Worm (Caenorhabditis elegans) whole organism, L1 larva: ENCODE results near the gene F42C5.4.

ENCODE experiments used
- C04F5.9 ChIP-seq: sonication (generic microtip); optimal IDR thresholded peaks from 2 replicates; lab custom pipeline; 2016; ENCODE audit warnings: missing genetic modification characterization, missing compliant biosample characterization
- F16B12.6 ChIP-seq: fragments of 150-350 bp; optimal IDR thresholded peaks from 2 replicates; lab custom pipeline; 2014; ENCODE audit warnings: missing biosample characterization, missing genetic modification characterization
- Y116A8C.19 ChIP-seq: sonication (generic microtip); optimal IDR thresholded peaks from 2 replicates; lab custom pipeline; 2016; ENCODE audit warnings: missing compliant biosample characterization, missing genetic modification characterization, borderline replicate concordance
- aha-1 ChIP-seq: fragments of 150-350 bp; optimal IDR thresholded peaks from 2 replicates; lab custom pipeline; 2014; ENCODE audit warnings: missing biosample characterization, missing genetic modification characterization
- aly-2 ChIP-seq: fragments of 150-350 bp; optimal IDR thresholded peaks from 2 replicates; lab custom pipeline; 2014; ENCODE audit warnings: missing biosample characterization, missing genetic modification characterization
- blmp-1 ChIP-seq: fragments of 150-350 bp; optimal IDR thresholded peaks from 2 replicates; lab custom pipeline; 2014; ENCODE audit warnings: missing biosample characterization, missing genetic modification characterization
- ceh-63 ChIP-seq: fragments of 200-800 bp; sonication (Bioruptor generic); optimal IDR thresholded peaks from 2 replicates; lab custom pipeline; 2018; ENCODE audit warnings: mild to moderate bottlenecking, missing genetic modification characterization, missing compliant biosample characterization
- ceh-88 ChIP-seq: fragments of 200-800 bp; sonication (Bioruptor generic); IDR thresholded peaks from 2 replicates; pipeline ENCODE4 v1.3.6; 2022; ENCODE audit warnings: missing genetic modification characterization, missing compliant biosample characterization
- ces-1 ChIP-seq: fragments of 150-350 bp; optimal IDR thresholded peaks from 2 replicates; lab custom pipeline; 2014; ENCODE audit warnings: missing biosample characterization, missing genetic modification reagents, missing genetic modification characterization
- dsc-1 ChIP-seq: sonication (generic microtip); optimal IDR thresholded peaks from 2 replicates; lab custom pipeline; 2016; ENCODE audit warnings: mild to moderate bottlenecking, missing genetic modification characterization, missing compliant biosample characterization
- efl-1 ChIP-seq, 4 experiments: fragments of 150-350 bp; optimal IDR thresholded peaks in 3 of 4; peaks in 1 of 4; 1 replicate in 1 of 4; 2 replicates in 3 of 4; lab custom pipeline; 2014; ENCODE audit warnings: missing biosample characterization in 2 of 4, missing genetic modification characterization in 2 of 4, missing genetic modification reagents in 2 of 4
- elt-2 ChIP-seq: sonication (generic microtip); optimal IDR thresholded peaks from 2 replicates; lab custom pipeline; 2016; ENCODE audit warnings: missing genetic modification characterization, mild to moderate bottlenecking, inconsistent platforms, missing compliant biosample characterization, missing genetic modification reagents
- ets-5 ChIP-seq: fragments of 200-800 bp; sonication (Bioruptor generic); IDR thresholded peaks from 2 replicates; pipeline ENCODE4 v1.3.6; 2022; ENCODE audit warnings: missing genetic modification characterization, missing compliant biosample characterization
- fkh-10 ChIP-seq: sonication (generic microtip); optimal IDR thresholded peaks from 2 replicates; lab custom pipeline; 2017; ENCODE audit warnings: missing biosample characterization, missing genetic modification reagents, missing genetic modification characterization
- hlh-4 ChIP-seq: sonication (generic microtip); optimal IDR thresholded peaks from 2 replicates; lab custom pipeline; 2016; ENCODE audit warnings: mild to moderate bottlenecking, missing genetic modification characterization, missing compliant biosample characterization
- lin-13 ChIP-seq: fragments of 150-350 bp; optimal IDR thresholded peaks from 2 replicates; lab custom pipeline; 2014; ENCODE audit warnings: missing biosample characterization, missing genetic modification reagents, missing genetic modification characterization
- lin-15B ChIP-seq: fragments of 150-350 bp; sonication (generic microtip); optimal IDR thresholded peaks from 3 replicates; lab custom pipeline; 2014; ENCODE audit warnings: missing biosample characterization, missing genetic modification characterization
- lin-35 ChIP-seq, 2 experiments: fragments of 150-350 bp; optimal IDR thresholded peaks; 2 replicates each; lab custom pipeline; 2014; ENCODE audit warnings: missing biosample characterization in 2 of 2, missing genetic modification characterization in 2 of 2, missing genetic modification reagents in 2 of 2
- lin-39 ChIP-seq: fragments of 150-350 bp; optimal IDR thresholded peaks from 2 replicates; lab custom pipeline; 2014; ENCODE audit warnings: missing biosample characterization, missing genetic modification reagents, missing genetic modification characterization
- mab-9 ChIP-seq: fragments of 200-800 bp; sonication (Bioruptor generic); IDR thresholded peaks from 2 replicates; pipeline ENCODE4 v1.3.6; 2022; ENCODE audit warnings: missing genetic modification reagents, missing genetic modification characterization, missing compliant biosample characterization
- mdl-1 ChIP-seq, 2 experiments: fragments of 150-350 bp; optimal IDR thresholded peaks; 2 replicates each; lab custom pipeline; 2014 to 2017; ENCODE audit warnings: missing biosample characterization in 2 of 2, missing genetic modification characterization in 2 of 2, inconsistent platforms in 1 of 2
- mef-2 ChIP-seq: fragments of 150-350 bp; optimal IDR thresholded peaks from 2 replicates; lab custom pipeline; 2014; ENCODE audit warnings: missing biosample characterization, missing genetic modification characterization
- mep-1 ChIP-seq: fragments of 150-350 bp; optimal IDR thresholded peaks from 2 replicates; lab custom pipeline; 2014; ENCODE audit warnings: missing biosample characterization, missing genetic modification characterization
- nhr-19 ChIP-seq: fragments of 200-800 bp; sonication (Bioruptor generic); conservative IDR thresholded peaks from 2 replicates; pipeline ENCODE4 v1.3.6; 2022; ENCODE audit warnings: missing genetic modification characterization, missing compliant biosample characterization
- nhr-20 ChIP-seq: sonication (generic microtip); optimal IDR thresholded peaks from 2 replicates; lab custom pipeline; 2016; ENCODE audit warnings: mild to moderate bottlenecking, missing genetic modification characterization, missing compliant biosample characterization
- nhr-237 ChIP-seq: fragments of 150-350 bp; optimal IDR thresholded peaks from 2 replicates; lab custom pipeline; 2014; ENCODE audit warnings: missing biosample characterization, missing genetic modification characterization
- nhr-28 ChIP-seq: fragments of 150-350 bp; optimal IDR thresholded peaks from 2 replicates; lab custom pipeline; 2014; ENCODE audit warnings: missing biosample characterization, missing genetic modification characterization
- nhr-76 ChIP-seq: sonication (generic microtip); optimal IDR thresholded peaks from 2 replicates; lab custom pipeline; 2017; ENCODE audit warnings: missing biosample characterization, missing genetic modification characterization
- nhr-77 ChIP-seq: fragments of 150-350 bp; optimal IDR thresholded peaks from 2 replicates; lab custom pipeline; 2014; ENCODE audit warnings: missing biosample characterization, missing genetic modification characterization
- nhr-90 ChIP-seq: sonication (generic microtip); optimal IDR thresholded peaks from 2 replicates; lab custom pipeline; 2016; ENCODE audit warnings: mild to moderate bottlenecking, missing genetic modification characterization, missing compliant biosample characterization; ENCODE audit not compliant: poor library complexity
- pax-3 ChIP-seq: fragments of 200-800 bp; sonication (Bioruptor generic); optimal IDR thresholded peaks from 2 replicates; lab custom pipeline; 2018; ENCODE audit warnings: mild to moderate bottlenecking, missing genetic modification characterization, moderate library complexity, missing compliant biosample characterization
- pqm-1 ChIP-seq: sonication (generic microtip); optimal IDR thresholded peaks from 3 replicates; lab custom pipeline; 2017; ENCODE audit warnings: missing biosample characterization, missing genetic modification characterization
- rnt-1 ChIP-seq: sonication (generic microtip); optimal IDR thresholded peaks from 2 replicates; lab custom pipeline; 2016; ENCODE audit warnings: mild to moderate bottlenecking, missing genetic modification characterization, moderate library complexity, missing compliant biosample characterization
- snpc-4 ChIP-seq: fragments of 150-350 bp; optimal IDR thresholded peaks from 2 replicates; lab custom pipeline; 2014; ENCODE audit warnings: missing biosample characterization, missing genetic modification characterization
- sptf-1 ChIP-seq: fragments of 150-350 bp; optimal IDR thresholded peaks from 2 replicates; lab custom pipeline; 2014; ENCODE audit warnings: missing biosample characterization, missing genetic modification characterization
- sup-37 ChIP-seq: fragments of 200-800 bp; sonication (Bioruptor generic); optimal IDR thresholded peaks from 2 replicates; lab custom pipeline; 2018; ENCODE audit warnings: mild to moderate bottlenecking, missing genetic modification characterization, missing compliant biosample characterization
- tbx-2 ChIP-seq: sonication (generic microtip); optimal IDR thresholded peaks from 2 replicates; lab custom pipeline; 2016; ENCODE audit warnings: missing genetic modification characterization, missing compliant biosample characterization
- unc-62 ChIP-seq: fragments of 150-350 bp; optimal IDR thresholded peaks from 2 replicates; lab custom pipeline; 2014; ENCODE audit warnings: missing biosample characterization, missing genetic modification reagents, missing genetic modification characterization
- vab-15 ChIP-seq: sonication (generic microtip); optimal IDR thresholded peaks from 2 replicates; lab custom pipeline; 2017; ENCODE audit warnings: missing genotype, mild to moderate bottlenecking, missing genetic modification characterization, missing compliant biosample characterization
- ztf-4 ChIP-seq: fragments of 150-350 bp; optimal IDR thresholded peaks from 2 replicates; lab custom pipeline; 2014; ENCODE audit warnings: missing biosample characterization, missing genetic modification characterization

The F42C5.4 gene

DNA sequence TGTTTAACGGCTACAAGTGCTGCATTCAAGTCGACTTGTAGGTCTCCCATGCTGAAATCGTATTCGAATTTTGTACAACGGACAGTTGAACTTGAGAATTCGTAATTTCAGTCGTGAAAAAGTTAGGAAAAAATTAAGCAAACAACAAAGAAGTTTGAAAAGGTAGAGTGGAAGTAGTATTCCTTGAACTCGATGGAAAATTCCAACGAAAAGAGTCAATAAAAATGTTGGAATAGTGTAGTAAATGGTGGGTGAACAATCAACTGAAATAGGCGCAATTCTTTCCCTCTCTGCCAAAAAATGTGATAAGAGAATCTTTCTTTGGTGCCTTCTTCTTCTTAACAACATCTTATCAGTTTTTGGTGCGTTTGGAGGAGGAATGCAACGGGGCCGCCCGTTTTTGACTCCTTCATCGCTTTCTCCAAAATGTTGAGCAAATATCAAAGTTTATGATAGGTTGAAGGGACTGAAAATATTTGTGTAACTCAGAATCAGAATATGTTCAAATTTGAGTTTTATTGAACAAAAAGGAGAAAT lies 34.8 kb upstream of the F42C5.4 start, which contains the start of gene ifo-1:
Gene ifo-1 (minus strand): TSS at position 51 of the 537 bp plus-strand sequence.
- TF ChIP-seq ceh-63 (GFP tag; lab: Kevin White, UChicago) (no peak), mep-1 (no peak), lin-39 (tag; lab: Kevin White, UChicago) (no peak), elt-2 (tag; lab: Kevin White, UChicago) (peak; percentile 88), pqm-1 (tag; lab: Kevin White, UChicago) (peak; percentile 70), lin-35 (GFP tag; optimal IDR thresholded peaks at IDR 0.05; lab: Kevin White, UChicago) (peak in 1 of 2 experiments; percentile 33), ceh-88 (GFP tag; lab: Robert Waterston, UW) (no peak), nhr-77 (tag; lab: Kevin White, UChicago) (no peak), nhr-90 (peak; percentile 10), nhr-20 (tag; lab: Kevin White, UChicago) (peak; percentile 20), nhr-19 (GFP tag; lab: Robert Waterston, UW) (no peak)
- TF ChIP-seq, all 84 proteins: peak for 5

DNA sequence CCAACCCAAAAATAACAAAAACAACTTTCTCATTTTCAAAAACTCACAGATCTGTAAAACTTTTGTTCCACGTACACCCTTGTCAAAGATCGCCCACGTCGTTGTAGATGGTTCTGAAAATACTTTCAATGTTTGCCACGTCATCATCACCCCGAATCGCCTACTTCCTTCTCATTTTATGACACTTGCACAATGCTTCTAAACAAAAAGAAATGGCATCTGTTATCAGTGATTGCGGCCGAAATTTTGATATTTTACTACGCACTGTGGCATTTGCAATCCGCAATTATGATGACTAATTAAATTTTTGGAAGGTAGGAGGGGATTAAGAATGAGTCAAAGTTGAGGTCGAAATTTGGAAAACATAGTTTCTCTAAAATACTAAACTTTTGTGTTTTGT lies 33.8 kb upstream of the F42C5.4 start:
- peak; percentile 52 for TF ChIP-seq elt-2 (tag; lab: Kevin White, UChicago)
- TF ChIP-seq nhr-19 (GFP tag; lab: Robert Waterston, UW) = no peak
- no peak for TF ChIP-seq vab-15
- no peak for TF ChIP-seq lin-15B (tag; lab: Kevin White, UChicago)
- TF ChIP-seq efl-1 (optimal IDR thresholded peaks at IDR 0.05; lab: Kevin White, UChicago) = no peak
- TF ChIP-seq efl-1 (GFP tag; optimal IDR thresholded peaks at IDR 0.05 in 1 of 2; lab: Kevin White, UChicago) = peak in 1 of 2 experiments; percentile 28
- no peak for TF ChIP-seq tbx-2
- TF ChIP-seq nhr-90 = no peak

DNA sequence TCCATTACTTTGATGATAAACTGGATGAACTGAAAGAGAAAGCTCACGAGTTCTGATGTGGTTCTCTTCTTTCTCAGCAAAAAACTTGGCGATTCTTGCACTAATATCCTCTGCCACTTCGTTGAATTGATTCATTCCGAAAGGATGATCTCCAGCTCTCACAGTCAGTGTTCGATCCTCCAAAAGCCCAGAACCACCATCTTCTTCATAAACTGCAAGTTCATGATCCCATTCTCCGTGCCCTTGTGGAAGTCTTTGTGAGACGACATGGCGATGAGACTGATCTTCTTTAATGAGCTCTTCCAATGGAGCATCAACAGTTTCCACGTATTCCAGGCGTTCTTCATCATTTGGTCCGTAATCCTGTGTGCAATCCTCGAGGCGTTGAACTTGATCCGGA lies 33.0 kb upstream of the F42C5.4 start:
- TF ChIP-seq pax-3 (tag; lab: Kevin White, UChicago) (no peak), blmp-1 (tag; lab: Kevin White, UChicago) (no peak), nhr-77 (tag; lab: Kevin White, UChicago) (no peak), sptf-1 (tag; lab: Kevin White, UChicago) (no peak), nhr-28 (tag; lab: Kevin White, UChicago) (no peak), aly-2 (tag; lab: Kevin White, UChicago) (no peak)

DNA sequence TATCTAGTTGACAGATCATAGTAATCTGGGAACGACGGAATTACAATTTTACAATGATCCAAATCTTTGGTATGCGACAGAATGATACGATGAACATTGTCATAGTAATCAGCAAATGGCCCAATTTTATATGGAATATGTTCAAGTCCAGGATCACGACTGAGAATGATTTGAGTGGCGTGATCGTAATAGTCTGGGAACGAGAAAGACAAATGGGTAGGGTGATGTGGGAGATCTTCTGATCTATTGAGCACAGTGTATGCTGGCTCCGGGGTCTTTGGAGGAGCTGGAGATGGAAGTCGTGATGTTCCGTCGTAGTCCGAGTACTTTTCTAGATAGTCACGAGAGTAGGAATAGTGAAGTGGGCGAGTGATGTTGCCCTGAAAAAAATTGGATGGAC lies 32.0 kb upstream of the F42C5.4 start:
- TF ChIP-seq ets-5 (no peak), efl-1 (optimal IDR thresholded peaks at IDR 0.05; lab: Kevin White, UChicago) (no peak), efl-1 (GFP tag; optimal IDR thresholded peaks at IDR 0.05 in 1 of 2; lab: Kevin White, UChicago) (peak in 1 of 2 experiments; percentile 54), nhr-77 (tag; lab: Kevin White, UChicago) (no peak)
- TF ChIP-seq, all 84 proteins: peak for 1

- TF ChIP-seq efl-1 (optimal IDR thresholded peaks at IDR 0.05; lab: Kevin White, UChicago) = no peak
- peak in 1 of 2 experiments; percentile 22 for TF ChIP-seq efl-1 (GFP tag; optimal IDR thresholded peaks at IDR 0.05 in 1 of 2; lab: Kevin White, UChicago)
- no peak for TF ChIP-seq rnt-1 (tag; lab: Kevin White, UChicago)
- no peak for TF ChIP-seq ztf-4 (tag; lab: Kevin White, UChicago)
- TF ChIP-seq, all 84 proteins: peak for 1
Observed at ce11 chrIV:7320688-7321087, 28.8 kb upstream of the F42C5.4 start.

- TF ChIP-seq sup-37 (GFP tag; lab: Kevin White, UChicago) (peak; percentile 68), mdl-1 (tag; optimal IDR thresholded peaks at IDR 0.05; lab: Kevin White, UChicago) (peak in 1 of 2 experiments; percentile 91), ces-1 (no peak), mef-2 (tag; lab: Kevin White, UChicago) (peak; percentile 16), nhr-237 (tag; lab: Kevin White, UChicago) (no peak), snpc-4 (tag; lab: Kevin White, UChicago) (peak; percentile 81), aha-1 (tag; lab: Kevin White, UChicago) (peak; percentile 32), unc-62 (no peak), tbx-2 (peak; percentile 89), dsc-1 (peak; percentile 88), lin-39 (tag; lab: Kevin White, UChicago) (peak; percentile 47), nhr-76 (no peak), fkh-10 (GFP tag; lab: Kevin White, UChicago) (peak; percentile 49), efl-1 (optimal IDR thresholded peaks at IDR 0.05; lab: Kevin White, UChicago) (peak; percentile 69 to 80), efl-1 (GFP tag; optimal IDR thresholded peaks at IDR 0.05 in 1 of 2; lab: Kevin White, UChicago) (peak; percentile 18 to 92), mab-9 (GFP tag; lab: Robert Waterston, UW) (no peak), Y116A8C.19 (no peak), lin-13 (peak; percentile 29), hlh-4 (no peak), F16B12.6 (tag; lab: Kevin White, UChicago) (no peak), ets-5 (no peak), C04F5.9 (tag; lab: Kevin White, UChicago) (no peak), pqm-1 (tag; lab: Kevin White, UChicago) (no peak)
Observed at ce11 chrIV:7319931-7320435, 28.1 kb upstream of the F42C5.4 start.
